Worm (Caenorhabditis elegans) whole organism, L2 larva: ENCODE results near the gene F44E7.5.
"Not testable (repeated sequence)": the region's sequence is repeated elsewhere in the genome, so short reads cannot be mapped to it uniquely, and the experiment has no call there.

Experiments
- C34F6.9 ChIP-seq: fragments of 150-350 bp; optimal IDR thresholded peaks from 2 replicates; lab custom pipeline; 2014; ENCODE audit warnings: missing biosample characterization, missing genetic modification characterization
- F13H6.1 ChIP-seq: sonication (generic microtip); optimal IDR thresholded peaks from 2 replicates; lab custom pipeline; 2016; ENCODE audit warnings: missing genetic modification characterization, missing compliant biosample characterization
- R02D3.7 ChIP-seq: fragments of 150-350 bp; optimal IDR thresholded peaks from 2 replicates; lab custom pipeline; 2014; ENCODE audit warnings: missing biosample characterization, missing genetic modification characterization
- Y55F3AM.14 ChIP-seq: fragments of 200-800 bp; sonication (Bioruptor generic); optimal IDR thresholded peaks from 2 replicates; lab custom pipeline; 2018; ENCODE audit warnings: mild to moderate bottlenecking, missing genetic modification characterization, missing compliant biosample characterization
- ZK546.5 ChIP-seq: sonication (generic microtip); optimal IDR thresholded peaks from 2 replicates; lab custom pipeline; 2017; ENCODE audit warnings: missing biosample characterization, missing genetic modification characterization
- aly-2 ChIP-seq: fragments of 150-350 bp; optimal IDR thresholded peaks from 2 replicates; lab custom pipeline; 2014; ENCODE audit warnings: missing biosample characterization, missing genetic modification characterization
- ama-1 ChIP-seq: fragments of 150-350 bp; optimal IDR thresholded peaks from 2 replicates; lab custom pipeline; 2018; ENCODE audit warnings: inconsistent platforms
- blmp-1 ChIP-seq: sonication (generic microtip); optimal IDR thresholded peaks from 2 replicates; lab custom pipeline; 2017; ENCODE audit warnings: missing genetic modification characterization, mild to moderate bottlenecking, missing compliant biosample characterization, antibody characterized with exemption, moderate library complexity; ENCODE audit not compliant: insufficient read depth
- ceh-16 ChIP-seq: fragments of 150-350 bp; optimal IDR thresholded peaks from 2 replicates; lab custom pipeline; 2014; ENCODE audit warnings: missing biosample characterization, missing genetic modification characterization
- ceh-82 ChIP-seq: fragments of 150-350 bp; optimal IDR thresholded peaks from 2 replicates; lab custom pipeline; 2014; ENCODE audit warnings: missing biosample characterization, missing genetic modification characterization
- crh-2 ChIP-seq: sonication (generic microtip); optimal IDR thresholded peaks from 2 replicates; lab custom pipeline; 2017; ENCODE audit warnings: missing biosample characterization, missing genetic modification characterization
- egl-27 ChIP-seq: sonication (generic microtip); optimal IDR thresholded peaks from 3 replicates; lab custom pipeline; 2017; ENCODE audit warnings: missing biosample characterization, missing genetic modification reagents, missing genetic modification characterization
- elt-1 ChIP-seq: fragments of 150-350 bp; optimal IDR thresholded peaks from 2 replicates; lab custom pipeline; 2014; ENCODE audit warnings: missing biosample characterization, missing genetic modification characterization
- fos-1 ChIP-seq: fragments of 150-350 bp; optimal IDR thresholded peaks from 2 replicates; lab custom pipeline; 2014; ENCODE audit warnings: missing biosample characterization, missing genetic modification characterization
- gmeb-1 ChIP-seq: fragments of 150-350 bp; optimal IDR thresholded peaks from 2 replicates; lab custom pipeline; 2014; ENCODE audit warnings: missing biosample characterization, missing genetic modification characterization
- lin-13 ChIP-seq: fragments of 150-350 bp; optimal IDR thresholded peaks from 2 replicates; lab custom pipeline; 2014; ENCODE audit warnings: missing biosample characterization, missing genetic modification reagents, missing genetic modification characterization
- lsy-2 ChIP-seq, 2 experiments: fragments of 150-350 bp in 1 of 2; sonication (generic microtip) in 1 of 2; optimal IDR thresholded peaks; 2 replicates each; lab custom pipeline; 2014 to 2017; ENCODE audit warnings: missing biosample characterization in 2 of 2, missing genetic modification characterization in 2 of 2
- mab-5 ChIP-seq: fragments of 150-350 bp; optimal IDR thresholded peaks from 2 replicates; lab custom pipeline; 2014; ENCODE audit warnings: missing biosample characterization, missing genetic modification characterization
- mbf-1 ChIP-seq: sonication (generic microtip); optimal IDR thresholded peaks from 2 replicates; lab custom pipeline; 2017; ENCODE audit warnings: missing biosample characterization, missing genetic modification characterization
- mdl-1 ChIP-seq, 2 experiments: fragments of 150-350 bp in 1 of 2; sonication (generic microtip) in 1 of 2; optimal IDR thresholded peaks; 2 replicates each; lab custom pipeline; 2017; ENCODE audit warnings: missing biosample characterization in 2 of 2, missing genetic modification characterization in 2 of 2
- nhr-11 ChIP-seq: fragments of 150-350 bp; optimal IDR thresholded peaks from 2 replicates; lab custom pipeline; 2014; ENCODE audit warnings: missing biosample characterization, missing genetic modification characterization
- nhr-12 ChIP-seq: fragments of 150-350 bp; optimal IDR thresholded peaks from 2 replicates; lab custom pipeline; 2014; ENCODE audit warnings: missing biosample characterization, missing genetic modification characterization
- nhr-129 ChIP-seq: fragments of 150-350 bp; optimal IDR thresholded peaks from 2 replicates; lab custom pipeline; 2014; ENCODE audit warnings: missing biosample characterization, missing genetic modification characterization
- nhr-237 ChIP-seq: fragments of 150-350 bp; optimal IDR thresholded peaks from 2 replicates; lab custom pipeline; 2014; ENCODE audit warnings: missing biosample characterization, missing genetic modification characterization
- nhr-25 ChIP-seq: fragments of 150-350 bp; sonication (generic microtip); optimal IDR thresholded peaks from 3 replicates; lab custom pipeline; 2014; ENCODE audit warnings: missing biosample characterization, missing genetic modification characterization
- nhr-77 ChIP-seq: fragments of 150-350 bp; optimal IDR thresholded peaks from 2 replicates; lab custom pipeline; 2014; ENCODE audit warnings: missing biosample characterization, missing genetic modification characterization
- skn-1 ChIP-seq: sonication (generic microtip); optimal IDR thresholded peaks from 2 replicates; lab custom pipeline; 2017; ENCODE audit warnings: missing biosample characterization, missing genetic modification characterization
- sma-3 ChIP-seq: sonication (generic microtip); optimal IDR thresholded peaks from 2 replicates; lab custom pipeline; 2016; ENCODE audit warnings: missing genetic modification reagents, missing genetic modification characterization, missing compliant biosample characterization
- sma-9 ChIP-seq, 2 experiments: fragments of 150-350 bp in 1 of 2; sonication (generic microtip) in 1 of 2; optimal IDR thresholded peaks; 2 replicates each; lab custom pipeline; 2014 to 2016; ENCODE audit warnings: missing genetic modification characterization in 2 of 2, mild to moderate bottlenecking in 1 of 2, missing biosample characterization in 1 of 2, missing compliant biosample characterization in 1 of 2, missing genetic modification reagents in 1 of 2, moderate library complexity in 1 of 2
- snpc-4 ChIP-seq: fragments of 150-350 bp; optimal IDR thresholded peaks from 2 replicates; lab custom pipeline; 2014; ENCODE audit warnings: missing biosample characterization, missing genetic modification characterization
- unc-39 ChIP-seq: fragments of 150-350 bp; optimal IDR thresholded peaks from 2 replicates; lab custom pipeline; 2014; ENCODE audit warnings: missing biosample characterization, missing genetic modification characterization
- unc-55 ChIP-seq: fragments of 150-350 bp; sonication (generic microtip); optimal IDR thresholded peaks from 3 replicates; lab custom pipeline; 2014; ENCODE audit warnings: missing biosample characterization, missing genetic modification reagents, missing genetic modification characterization
- unc-62 ChIP-seq: fragments of 150-350 bp; optimal IDR thresholded peaks from 2 replicates; lab custom pipeline; 2014; ENCODE audit warnings: missing biosample characterization, missing genetic modification reagents, missing genetic modification characterization
- zag-1 ChIP-seq: fragments of 150-350 bp; optimal IDR thresholded peaks from 2 replicates; lab custom pipeline; 2014; ENCODE audit warnings: missing biosample characterization, missing genetic modification characterization
- ztf-11 ChIP-seq: sonication (generic microtip); optimal IDR thresholded peaks from 2 replicates; lab custom pipeline; 2017; ENCODE audit warnings: missing biosample characterization, missing genetic modification characterization

F44E7.5 gene

ce11 chrV:5776941-5777340 is 3.8 kb downstream of the F44E7.5 start, which contains the start of gene F44E7.4:
F44E7.4 (minus strand) TSS chrV:5776953.
- TF ChIP-seq nhr-25 (tag; lab: Kevin White, UChicago) (peak; percentile 2), gmeb-1 (tag; lab: Kevin White, UChicago) (peak; percentile 3), unc-55 (GFP tag; lab: Kevin White, UChicago) (peak; percentile 64), sma-9 (GFP tag; optimal IDR thresholded peaks at IDR 0.05; lab: Kevin White, UChicago) (peak; percentile 11), F13H6.1 (tag; lab: Kevin White, UChicago) (peak; percentile 53), lin-13 (GFP tag; lab: Kevin White, UChicago) (peak; percentile 50), sma-3 (GFP tag; lab: Kevin White, UChicago) (peak; percentile 19), lsy-2 (tag; optimal IDR thresholded peaks at IDR 0.05; lab: Kevin White, UChicago) (peak in 1 of 2 experiments; percentile 59), nhr-129 (peak; percentile 52), crh-2 (tag; lab: Kevin White, UChicago) (peak; percentile 32), C34F6.9 (peak; percentile 59)
- not testable (repeated sequence) for TF ChIP-seq sma-9 (tag; optimal IDR thresholded peaks at IDR 0.05; lab: Kevin White, UChicago)

DNA sequence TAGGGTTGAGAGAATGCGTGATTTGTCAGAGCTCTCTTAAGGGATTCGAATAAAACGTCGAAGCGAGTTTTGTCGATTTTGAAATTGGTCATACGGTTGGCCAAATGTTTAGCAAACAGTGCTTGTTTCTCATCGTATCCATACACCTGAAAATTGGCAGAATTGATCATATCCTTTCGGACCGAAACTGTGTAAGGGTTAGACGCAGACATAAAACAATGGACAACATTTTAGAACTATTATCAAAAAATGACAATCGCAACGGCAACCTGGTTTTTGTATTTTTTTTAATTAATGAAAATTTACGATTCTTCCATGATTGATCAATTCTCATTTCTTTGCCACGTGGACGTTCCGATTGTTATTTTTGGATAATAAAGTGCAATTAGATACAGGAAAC is 6.6 kb downstream of the F44E7.5 start:
- TF ChIP-seq nhr-12 (tag; lab: Kevin White, UChicago) (no peak), lin-13 (GFP tag; lab: Kevin White, UChicago) (no peak), egl-27 (tag; lab: Kevin White, UChicago) (no peak), elt-1 (tag; lab: Kevin White, UChicago) (no peak), ZK546.5 (no peak), mab-5 (tag; lab: Kevin White, UChicago) (no peak), crh-2 (tag; lab: Kevin White, UChicago) (no peak), nhr-129 (no peak), nhr-77 (tag; lab: Kevin White, UChicago) (no peak), ama-1 (no peak), fos-1 (tag; lab: Kevin White, UChicago) (no peak)

DNA sequence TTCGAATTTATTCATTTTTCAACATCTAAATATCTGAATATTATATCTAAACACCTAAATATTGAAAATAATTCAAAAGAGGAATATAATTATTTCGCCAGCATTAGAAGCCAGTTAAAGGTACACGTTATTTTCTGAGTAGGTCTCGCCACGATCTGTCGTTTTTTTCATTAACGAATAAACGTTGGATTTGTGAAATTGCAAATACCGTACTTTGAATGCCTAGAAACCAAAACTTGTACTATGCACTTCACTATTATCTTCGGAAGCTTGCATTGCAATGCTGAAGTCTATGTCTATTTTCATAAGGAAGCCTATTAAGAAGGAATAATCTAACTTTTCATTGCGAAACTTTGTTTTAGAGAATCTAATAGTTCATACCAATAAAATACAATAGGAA is 8.2 kb downstream of the F44E7.5 start:
- TF ChIP-seq gmeb-1 (tag; lab: Kevin White, UChicago), result no peak
- no peak for TF ChIP-seq Y55F3AM.14 (GFP tag; lab: Kevin White, UChicago)
- TF ChIP-seq zag-1 (tag; lab: Kevin White, UChicago), result no peak
- TF ChIP-seq C34F6.9, result no peak
- TF ChIP-seq aly-2, result no peak
- TF ChIP-seq nhr-77 (tag; lab: Kevin White, UChicago), result no peak
- no peak for TF ChIP-seq sma-9 (GFP tag; optimal IDR thresholded peaks at IDR 0.05; lab: Kevin White, UChicago)
- no peak for TF ChIP-seq sma-9 (tag; optimal IDR thresholded peaks at IDR 0.05; lab: Kevin White, UChicago)
- no peak for TF ChIP-seq nhr-25 (tag; lab: Kevin White, UChicago)

ce11 chrV:5771627-5772026 is 9.1 kb downstream of the F44E7.5 start, which contains the start of gene F44E7.3:
F44E7.3 (plus strand) TSS chrV:5771945.
- TF ChIP-seq ama-1 (peak; percentile 53), C34F6.9 (no peak)

- TF ChIP-seq ZK546.5 (no peak), mab-5 (tag; lab: Kevin White, UChicago) (no peak), nhr-237 (tag; lab: Kevin White, UChicago) (no peak), R02D3.7 (tag; lab: Kevin White, UChicago) (no peak), elt-1 (tag; lab: Kevin White, UChicago) (no peak), nhr-11 (no peak), fos-1 (tag; lab: Kevin White, UChicago) (no peak), sma-3 (GFP tag; lab: Kevin White, UChicago) (no peak), snpc-4 (tag; lab: Kevin White, UChicago) (no peak), nhr-129 (no peak), blmp-1 (tag; lab: Kevin White, UChicago) (no peak), unc-62 (GFP tag; lab: Kevin White, UChicago) (no peak), ztf-11 (tag; lab: Kevin White, UChicago) (no peak), lsy-2 (tag; optimal IDR thresholded peaks at IDR 0.05; lab: Kevin White, UChicago) (no peak), mbf-1 (tag; lab: Kevin White, UChicago) (no peak)
These were observed 10.7 kb downstream of the F44E7.5 start for ce11 chrV:5769999-5770398.

DNA sequence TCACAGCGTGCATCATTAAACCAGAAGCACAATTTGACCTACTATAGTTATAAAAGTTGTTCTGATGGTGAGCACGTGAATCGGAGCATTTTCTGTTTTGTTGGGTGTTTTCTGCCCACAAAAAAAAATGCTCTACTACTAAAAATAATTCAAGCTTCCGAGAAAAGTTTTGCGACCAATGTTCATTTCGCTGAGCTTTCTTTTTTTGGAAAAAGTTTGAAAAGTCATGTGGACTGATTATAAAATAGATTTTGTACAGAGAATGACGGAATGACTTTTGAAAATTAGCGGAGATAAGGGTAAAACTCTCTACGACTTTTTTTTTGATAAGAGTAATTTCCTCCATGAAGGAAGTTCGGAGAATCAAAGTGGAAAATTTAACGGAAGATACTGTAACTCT is 11.2 kb downstream of the F44E7.5 start:
- TF ChIP-seq aly-2 (no peak), skn-1 (no peak), ceh-16 (tag; lab: Kevin White, UChicago) (no peak), R02D3.7 (tag; lab: Kevin White, UChicago) (no peak), sma-9 (GFP tag; optimal IDR thresholded peaks at IDR 0.05; lab: Kevin White, UChicago) (peak; percentile 54), sma-9 (tag; optimal IDR thresholded peaks at IDR 0.05; lab: Kevin White, UChicago) (no peak), ztf-11 (tag; lab: Kevin White, UChicago) (no peak), nhr-237 (tag; lab: Kevin White, UChicago) (no peak), unc-39 (tag; lab: Kevin White, UChicago) (no peak), mdl-1 (tag; optimal IDR thresholded peaks at IDR 0.05; lab: Kevin White, UChicago) (no peak), fos-1 (tag; lab: Kevin White, UChicago) (peak; percentile 41), crh-2 (tag; lab: Kevin White, UChicago) (peak; percentile 20), ceh-82 (tag; lab: Kevin White, UChicago) (no peak)
